Worm (Caenorhabditis elegans) whole organism, L4 larva: ENCODE results near the gene srw-22.

ENCODE experiments used
- aly-2 ChIP-seq: sonication (generic microtip); optimal IDR thresholded peaks from 2 replicates; lab custom pipeline; 2018; ENCODE audit warnings: missing biosample characterization, missing genetic modification characterization
- ceh-44 ChIP-seq: fragments of 200-800 bp; sonication (Bioruptor generic); IDR thresholded peaks from 2 replicates; pipeline ENCODE4 v1.3.6; 2022; ENCODE audit warnings: missing genetic modification reagents, missing genetic modification characterization, missing compliant biosample characterization
- ztf-11 ChIP-seq: fragments of 150-350 bp; optimal IDR thresholded peaks from 2 replicates; lab custom pipeline; 2014; ENCODE audit warnings: missing biosample characterization, missing genetic modification characterization

- no peak for TF ChIP-seq ceh-44
- TF ChIP-seq aly-2 (tag; lab: Kevin White, UChicago), result no peak
- TF ChIP-seq ztf-11 (tag; lab: Kevin White, UChicago), result no peak
Observed at ce11 chrV:15232200-15232599, 36.2 kb upstream of the srw-22 start, which contains the start of gene srw-13.
